Worm (Caenorhabditis elegans) whole organism, L1 larva: ENCODE results near the gene ZK616.3.

Experiments used
- C04F5.9 ChIP-seq: sonication (generic microtip); optimal IDR thresholded peaks from 2 replicates; lab custom pipeline; 2016; ENCODE audit warnings: missing genetic modification characterization, missing compliant biosample characterization
- C16A3.4 ChIP-seq: fragments of 150-350 bp; optimal IDR thresholded peaks from 2 replicates; lab custom pipeline; 2014; ENCODE audit warnings: missing biosample characterization, missing genetic modification characterization
- aha-1 ChIP-seq: fragments of 150-350 bp; optimal IDR thresholded peaks from 2 replicates; lab custom pipeline; 2014; ENCODE audit warnings: missing biosample characterization, missing genetic modification characterization
- alr-1 ChIP-seq: fragments of 200-800 bp; sonication (Bioruptor generic); optimal IDR thresholded peaks from 2 replicates; lab custom pipeline; 2018; ENCODE audit warnings: borderline replicate concordance, mild to moderate bottlenecking, missing genetic modification characterization, missing compliant biosample characterization
- blmp-1 ChIP-seq: fragments of 150-350 bp; optimal IDR thresholded peaks from 2 replicates; lab custom pipeline; 2014; ENCODE audit warnings: missing biosample characterization, missing genetic modification characterization
- ceh-8 ChIP-seq: fragments of 200-800 bp; sonication (Bioruptor generic); optimal IDR thresholded peaks from 2 replicates; lab custom pipeline; 2018; ENCODE audit warnings: mild to moderate bottlenecking, missing genetic modification characterization, moderate library complexity, missing compliant biosample characterization
- ceh-88 ChIP-seq: fragments of 200-800 bp; sonication (Bioruptor generic); IDR thresholded peaks from 2 replicates; pipeline ENCODE4 v1.3.6; 2022; ENCODE audit warnings: missing genetic modification characterization, missing compliant biosample characterization
- ces-1 ChIP-seq: fragments of 150-350 bp; optimal IDR thresholded peaks from 2 replicates; lab custom pipeline; 2014; ENCODE audit warnings: missing biosample characterization, missing genetic modification reagents, missing genetic modification characterization
- dpl-1 ChIP-seq, 3 experiments: fragments of 150-350 bp in 2 of 3; sonication (generic microtip) in 1 of 3; optimal IDR thresholded peaks; 2 replicates each; lab custom pipeline; 2014 to 2017; ENCODE audit warnings: missing biosample characterization in 3 of 3, missing genetic modification characterization in 3 of 3, missing genetic modification reagents in 3 of 3
- dsc-1 ChIP-seq: sonication (generic microtip); optimal IDR thresholded peaks from 2 replicates; lab custom pipeline; 2016; ENCODE audit warnings: mild to moderate bottlenecking, missing genetic modification characterization, missing compliant biosample characterization
- efl-1 ChIP-seq, 4 experiments: fragments of 150-350 bp; optimal IDR thresholded peaks in 3 of 4; peaks in 1 of 4; 1 replicate in 1 of 4; 2 replicates in 3 of 4; lab custom pipeline; 2014; ENCODE audit warnings: missing biosample characterization in 2 of 4, missing genetic modification characterization in 2 of 4, missing genetic modification reagents in 2 of 4
- efl-3 ChIP-seq: fragments of 200-800 bp; sonication (Bioruptor generic); optimal IDR thresholded peaks from 2 replicates; lab custom pipeline; 2018; ENCODE audit warnings: mild to moderate bottlenecking, missing genetic modification characterization, missing compliant biosample characterization
- elt-2 ChIP-seq: sonication (generic microtip); optimal IDR thresholded peaks from 2 replicates; lab custom pipeline; 2016; ENCODE audit warnings: missing genetic modification characterization, mild to moderate bottlenecking, inconsistent platforms, missing compliant biosample characterization, missing genetic modification reagents
- elt-3 ChIP-seq, 6 experiments: fragments of 150-350 bp in 1 of 6; sonication (generic microtip); optimal IDR thresholded peaks; 2 replicates each; lab custom pipeline; 2017 to 2018; ENCODE audit warnings: missing biosample characterization in 6 of 6, missing genetic modification characterization in 6 of 6, inconsistent platforms in 1 of 6
- ets-5 ChIP-seq: fragments of 200-800 bp; sonication (Bioruptor generic); IDR thresholded peaks from 2 replicates; pipeline ENCODE4 v1.3.6; 2022; ENCODE audit warnings: missing genetic modification characterization, missing compliant biosample characterization
- fkh-8 ChIP-seq: sonication (generic microtip); optimal IDR thresholded peaks from 2 replicates; lab custom pipeline; 2016; ENCODE audit warnings: mild to moderate bottlenecking, missing genetic modification characterization, missing compliant biosample characterization
- fos-1 ChIP-seq: fragments of 150-350 bp; optimal IDR thresholded peaks from 2 replicates; lab custom pipeline; 2014; ENCODE audit warnings: missing biosample characterization, missing genetic modification characterization
- hlh-4 ChIP-seq: sonication (generic microtip); optimal IDR thresholded peaks from 2 replicates; lab custom pipeline; 2016; ENCODE audit warnings: mild to moderate bottlenecking, missing genetic modification characterization, missing compliant biosample characterization
- hpl-2 ChIP-seq: fragments of 150-350 bp; optimal IDR thresholded peaks from 2 replicates; lab custom pipeline; 2014; ENCODE audit warnings: missing biosample characterization, missing genetic modification reagents, missing genetic modification characterization
- isw-1 ChIP-seq: fragments of 200-800 bp; sonication (Bioruptor generic); IDR thresholded peaks from 2 replicates; pipeline ENCODE4 v1.3.6; 2022; ENCODE audit warnings: missing genetic modification characterization, missing compliant biosample characterization
- jun-1 ChIP-seq: fragments of 150-350 bp; optimal IDR thresholded peaks from 2 replicates; lab custom pipeline; 2014; ENCODE audit warnings: missing biosample characterization, missing genetic modification reagents, missing genetic modification characterization
- lin-35 ChIP-seq, 2 experiments: fragments of 150-350 bp; optimal IDR thresholded peaks; 2 replicates each; lab custom pipeline; 2014; ENCODE audit warnings: missing biosample characterization in 2 of 2, missing genetic modification characterization in 2 of 2, missing genetic modification reagents in 2 of 2
- lin-39 ChIP-seq: fragments of 150-350 bp; optimal IDR thresholded peaks from 2 replicates; lab custom pipeline; 2014; ENCODE audit warnings: missing biosample characterization, missing genetic modification reagents, missing genetic modification characterization
- lir-3 ChIP-seq: sonication (generic microtip); optimal IDR thresholded peaks from 2 replicates; lab custom pipeline; 2016; ENCODE audit warnings: mild to moderate bottlenecking, missing genetic modification characterization, moderate library complexity, missing compliant biosample characterization; ENCODE audit not compliant: poor library complexity
- lsy-2 ChIP-seq, 2 experiments: fragments of 150-350 bp; optimal IDR thresholded peaks; 2 replicates each; lab custom pipeline; 2014; ENCODE audit warnings: missing biosample characterization in 2 of 2, missing genetic modification characterization in 2 of 2
- mef-2 ChIP-seq: fragments of 150-350 bp; optimal IDR thresholded peaks from 2 replicates; lab custom pipeline; 2014; ENCODE audit warnings: missing biosample characterization, missing genetic modification characterization
- mep-1 ChIP-seq: fragments of 150-350 bp; optimal IDR thresholded peaks from 2 replicates; lab custom pipeline; 2014; ENCODE audit warnings: missing biosample characterization, missing genetic modification characterization
- nhr-12 ChIP-seq: sonication (generic microtip); optimal IDR thresholded peaks from 2 replicates; lab custom pipeline; 2017; ENCODE audit warnings: missing biosample characterization, missing genetic modification characterization
- nhr-19 ChIP-seq: fragments of 200-800 bp; sonication (Bioruptor generic); conservative IDR thresholded peaks from 2 replicates; pipeline ENCODE4 v1.3.6; 2022; ENCODE audit warnings: missing genetic modification characterization, missing compliant biosample characterization
- nhr-20 ChIP-seq: sonication (generic microtip); optimal IDR thresholded peaks from 2 replicates; lab custom pipeline; 2016; ENCODE audit warnings: mild to moderate bottlenecking, missing genetic modification characterization, missing compliant biosample characterization
- nhr-28 ChIP-seq: fragments of 150-350 bp; optimal IDR thresholded peaks from 2 replicates; lab custom pipeline; 2014; ENCODE audit warnings: missing biosample characterization, missing genetic modification characterization
- nhr-71 ChIP-seq: sonication (generic microtip); optimal IDR thresholded peaks from 2 replicates; lab custom pipeline; 2016; ENCODE audit warnings: mild to moderate bottlenecking, missing genetic modification characterization, moderate library complexity, missing compliant biosample characterization
- nhr-85 ChIP-seq: sonication (generic microtip); peaks from one replicate; lab custom pipeline; 2016; ENCODE audit warnings: missing genetic modification characterization, inconsistent platforms, missing compliant biosample characterization
- rnt-1 ChIP-seq: sonication (generic microtip); optimal IDR thresholded peaks from 2 replicates; lab custom pipeline; 2016; ENCODE audit warnings: mild to moderate bottlenecking, missing genetic modification characterization, moderate library complexity, missing compliant biosample characterization
- skn-1 ChIP-seq: fragments of 150-350 bp; optimal IDR thresholded peaks from 2 replicates; lab custom pipeline; 2014; ENCODE audit warnings: missing biosample characterization, missing genetic modification characterization
- snpc-4 ChIP-seq: fragments of 150-350 bp; optimal IDR thresholded peaks from 2 replicates; lab custom pipeline; 2014; ENCODE audit warnings: missing biosample characterization, missing genetic modification characterization
- snu-23 ChIP-seq: sonication (generic microtip); optimal IDR thresholded peaks from 2 replicates; lab custom pipeline; 2016; ENCODE audit warnings: missing genetic modification characterization, missing compliant biosample characterization
- sptf-1 ChIP-seq: fragments of 150-350 bp; optimal IDR thresholded peaks from 2 replicates; lab custom pipeline; 2014; ENCODE audit warnings: missing biosample characterization, missing genetic modification characterization
- sup-37 ChIP-seq: fragments of 200-800 bp; sonication (Bioruptor generic); optimal IDR thresholded peaks from 2 replicates; lab custom pipeline; 2018; ENCODE audit warnings: mild to moderate bottlenecking, missing genetic modification characterization, missing compliant biosample characterization
- tbx-2 ChIP-seq: sonication (generic microtip); optimal IDR thresholded peaks from 2 replicates; lab custom pipeline; 2016; ENCODE audit warnings: missing genetic modification characterization, missing compliant biosample characterization
- tlp-1 ChIP-seq: fragments of 150-350 bp; optimal IDR thresholded peaks from 2 replicates; lab custom pipeline; 2014; ENCODE audit warnings: missing biosample characterization, missing genetic modification characterization
- unc-130 ChIP-seq: fragments of 150-350 bp; optimal IDR thresholded peaks from 2 replicates; lab custom pipeline; 2017; ENCODE audit warnings: missing biosample characterization, missing genetic modification characterization, inconsistent platforms
- vab-15 ChIP-seq: sonication (generic microtip); optimal IDR thresholded peaks from 2 replicates; lab custom pipeline; 2017; ENCODE audit warnings: missing genotype, mild to moderate bottlenecking, missing genetic modification characterization, missing compliant biosample characterization
- xbp-1 ChIP-seq: sonication (generic microtip); optimal IDR thresholded peaks from 2 replicates; lab custom pipeline; 2016; ENCODE audit warnings: missing genetic modification characterization, missing compliant biosample characterization
- zip-4 ChIP-seq: fragments of 200-800 bp; sonication (Bioruptor generic); optimal IDR thresholded peaks from 2 replicates; lab custom pipeline; 2018; ENCODE audit warnings: mild to moderate bottlenecking, missing genetic modification characterization, moderate library complexity, missing compliant biosample characterization

Gene ZK616.3

ce11 chrIV:5396769-5397168, at the start of gene ZK616.3:
Gene ZK616.3, plus strand, starts transcription at chrIV:5397069.
- TF ChIP-seq unc-130 = no peak
- no peak for TF ChIP-seq C16A3.4 (tag; lab: Kevin White, UChicago)
- TF ChIP-seq lin-39 = no peak
- TF ChIP-seq jun-1 = no peak
- TF ChIP-seq ces-1 = no peak
- TF ChIP-seq ceh-8 (GFP tag; lab: Kevin White, UChicago) = no peak
- TF ChIP-seq dpl-1 (GFP tag; optimal IDR thresholded peaks at IDR 0.05; lab: Kevin White, UChicago) = no peak
- no peak for TF ChIP-seq tlp-1 (tag; lab: Kevin White, UChicago)
- no peak for TF ChIP-seq efl-1 (optimal IDR thresholded peaks at IDR 0.05; lab: Kevin White, UChicago)
- no peak for TF ChIP-seq efl-1 (GFP tag; optimal IDR thresholded peaks at IDR 0.05 in 1 of 2; lab: Kevin White, UChicago)
- no peak for TF ChIP-seq aha-1 (tag; lab: Kevin White, UChicago)
- TF ChIP-seq lin-35 (GFP tag; optimal IDR thresholded peaks at IDR 0.05; lab: Kevin White, UChicago) = no peak
- TF ChIP-seq hlh-4 (tag; lab: Kevin White, UChicago) = no peak

- peak; percentile 78 for TF ChIP-seq elt-2 (tag; lab: Kevin White, UChicago)
- TF ChIP-seq, all 84 proteins: peak for 1; not testable (repeated sequence) for 83
Measured at ce11 chrIV:5350480-5351193, 46.2 kb upstream of the ZK616.3 start, which contains the start of gene gba-4. Gene gba-4, minus strand, starts transcription at chrIV:5350897.

DNA sequence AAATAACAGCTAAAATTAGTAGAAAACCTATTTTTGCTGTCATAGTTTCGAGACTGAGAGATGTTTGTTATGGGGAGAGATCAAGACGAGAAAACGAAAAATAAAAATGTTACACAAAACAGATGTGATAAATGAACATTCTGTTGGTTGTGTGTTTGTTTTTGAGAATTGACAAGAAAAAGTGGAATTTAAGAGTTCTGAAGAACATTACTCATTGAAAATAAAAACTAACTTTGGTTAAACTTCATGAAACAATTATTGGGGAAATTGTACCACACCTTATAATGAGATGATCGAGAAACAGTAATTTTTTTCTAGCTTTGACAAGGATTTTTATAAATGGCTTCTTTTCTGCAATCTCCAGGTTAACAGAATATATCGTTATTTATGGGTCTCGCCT, 43.5 kb upstream of the ZK616.3 start, which contains the start of gene Y4C6B.7:
Y4C6B.7 (minus strand) TSS at position 101 of the 400 bp plus-strand sequence.
- TF ChIP-seq lir-3 (tag; lab: Kevin White, UChicago) (no peak), elt-3 (tag; optimal IDR thresholded peaks at IDR 0.05; lab: Kevin White, UChicago) (no peak), zip-4 (GFP tag; lab: Kevin White, UChicago) (no peak), mep-1 (tag; lab: Kevin White, UChicago) (no peak), dsc-1 (no peak), efl-3 (GFP tag; lab: Kevin White, UChicago) (no peak), snu-23 (GFP tag; lab: Kevin White, UChicago) (no peak), xbp-1 (no peak), alr-1 (no peak), skn-1 (tag; lab: Kevin White, UChicago) (no peak), rnt-1 (no peak), elt-2 (tag; lab: Kevin White, UChicago) (no peak), ets-5 (GFP tag; lab: Robert Waterston, UW) (no peak), jun-1 (no peak), hlh-4 (tag; lab: Kevin White, UChicago) (no peak), tbx-2 (tag; lab: Kevin White, UChicago) (no peak), fos-1 (tag; lab: Kevin White, UChicago) (no peak)

DNA sequence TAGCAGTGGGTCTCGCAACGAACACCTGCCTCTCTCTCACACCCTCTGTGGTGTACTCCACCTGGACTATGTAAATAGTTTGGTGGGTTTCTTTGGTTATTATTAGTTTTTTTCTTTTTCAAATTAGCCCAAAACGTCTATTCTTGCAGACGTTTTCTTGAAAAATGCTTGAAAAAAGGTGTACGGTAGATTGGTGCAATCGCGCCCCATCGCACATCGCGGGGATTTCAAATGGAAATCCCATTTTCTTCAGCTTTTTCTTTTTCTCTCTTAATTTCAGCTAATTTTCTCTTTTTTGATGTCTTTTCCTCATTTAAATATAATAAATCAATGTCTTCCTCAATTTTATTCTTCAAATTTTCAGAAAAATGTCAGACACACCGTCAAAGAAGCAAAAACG, 42.7 kb upstream of the ZK616.3 start, which contains the start of gene Y4C6B.1:
Y4C6B.1 (plus strand) TSS at position 365 of the 400 bp plus-strand sequence.
- TF ChIP-seq snu-23 (GFP tag; lab: Kevin White, UChicago) = no peak
- no peak for TF ChIP-seq snpc-4 (tag; lab: Kevin White, UChicago)
- no peak for TF ChIP-seq vab-15 (tag; lab: Kevin White, UChicago)
- TF ChIP-seq C04F5.9 (tag; lab: Kevin White, UChicago) = no peak
- peak; percentile 21 to 74 (median 53) for TF ChIP-seq dpl-1 (GFP tag; optimal IDR thresholded peaks at IDR 0.05; lab: Kevin White, UChicago)
- TF ChIP-seq nhr-20 (tag; lab: Kevin White, UChicago) = no peak
- no peak for TF ChIP-seq tbx-2 (tag; lab: Kevin White, UChicago)
- no peak for TF ChIP-seq blmp-1 (tag; lab: Kevin White, UChicago)
- TF ChIP-seq lsy-2 (tag; optimal IDR thresholded peaks at IDR 0.05; lab: Kevin White, UChicago) = peak; percentile 42 to 92
- TF ChIP-seq efl-1 (optimal IDR thresholded peaks at IDR 0.05; lab: Kevin White, UChicago) = peak; percentile 18 to 57
- TF ChIP-seq efl-1 (GFP tag; optimal IDR thresholded peaks at IDR 0.05 in 1 of 2; lab: Kevin White, UChicago) = peak; percentile 69 to 95
- no peak for TF ChIP-seq isw-1 (GFP tag; lab: Robert Waterston, UW)
- no peak for TF ChIP-seq nhr-19 (GFP tag; lab: Robert Waterston, UW)
- no peak for TF ChIP-seq nhr-12 (tag; lab: Kevin White, UChicago)
- TF ChIP-seq nhr-85 (tag; lab: Kevin White, UChicago) = no peak
- no peak for TF ChIP-seq nhr-71
- no peak for TF ChIP-seq sup-37 (GFP tag; lab: Kevin White, UChicago)
- no peak for TF ChIP-seq skn-1 (tag; lab: Kevin White, UChicago)
- no peak for TF ChIP-seq mef-2 (tag; lab: Kevin White, UChicago)
- no peak for TF ChIP-seq ceh-88
- no peak for TF ChIP-seq xbp-1
- TF ChIP-seq rnt-1 = peak; percentile 3
- TF ChIP-seq fkh-8 (tag; lab: Kevin White, UChicago) = no peak
- TF ChIP-seq nhr-28 (tag; lab: Kevin White, UChicago) = no peak
- no peak for TF ChIP-seq sptf-1
- TF ChIP-seq hlh-4 (tag; lab: Kevin White, UChicago) = no peak
- no peak for TF ChIP-seq hpl-2 (GFP tag; lab: Kevin White, UChicago)
- TF ChIP-seq mep-1 (tag; lab: Kevin White, UChicago) = no peak
